Worm (Caenorhabditis elegans) whole organism, young adult: Measurements from ENCODE around the gene F22B8.3.

Experiments used
- D2030.7 ChIP-seq: fragments of 200-800 bp; sonication (Bioruptor generic); IDR thresholded peaks from 2 replicates; pipeline ENCODE4 v1.3.6; 2022; ENCODE audit warnings: missing genetic modification reagents, missing genetic modification characterization, missing compliant biosample characterization
- Y53F4B.3 ChIP-seq: fragments of 200-800 bp; sonication (Bioruptor generic); IDR thresholded peaks from 2 replicates; pipeline ENCODE4 v1.3.6; 2022; ENCODE audit warnings: missing genetic modification reagents, missing genetic modification characterization, missing compliant biosample characterization
- Y79H2A.3 ChIP-seq: fragments of 200-800 bp; sonication (Bioruptor generic); conservative IDR thresholded peaks from 2 replicates; pipeline ENCODE4 v1.3.6; 2022; ENCODE audit warnings: missing genetic modification reagents, missing genetic modification characterization, missing compliant biosample characterization
- atf-7 ChIP-seq: sonication (generic microtip); optimal IDR thresholded peaks from 2 replicates; lab custom pipeline; 2017; ENCODE audit warnings: mild to moderate bottlenecking, missing genetic modification characterization, missing compliant biosample characterization
- bed-2 ChIP-seq: fragments of 200-800 bp; sonication (Bioruptor generic); IDR thresholded peaks from 2 replicates; pipeline ENCODE4 v1.3.6; 2022; ENCODE audit warnings: missing genetic modification reagents, missing genetic modification characterization, missing compliant biosample characterization
- ccch-3 ChIP-seq: fragments of 200-800 bp; sonication (Bioruptor generic); optimal IDR thresholded peaks from 2 replicates; lab custom pipeline; 2018; ENCODE audit warnings: mild to moderate bottlenecking, missing genetic modification characterization, missing compliant biosample characterization
- ceh-58 ChIP-seq: fragments of 200-800 bp; sonication (Bioruptor generic); IDR thresholded peaks from 2 replicates; pipeline ENCODE4 v1.3.6; 2022; ENCODE audit warnings: missing genetic modification characterization, missing compliant biosample characterization
- dox-1 ChIP-seq: fragments of 200-800 bp; sonication (Bioruptor generic); IDR thresholded peaks from 2 replicates; pipeline ENCODE4 v1.3.6; 2022; ENCODE audit warnings: missing genetic modification reagents, missing genetic modification characterization, missing compliant biosample characterization
- egl-18 ChIP-seq: fragments of 200-800 bp; sonication (Bioruptor generic); IDR thresholded peaks from 2 replicates; pipeline ENCODE4 v1.3.6; 2022; ENCODE audit warnings: missing genetic modification reagents, missing genetic modification characterization, missing compliant biosample characterization
- egrh-3 ChIP-seq: fragments of 200-800 bp; sonication (Bioruptor generic); IDR thresholded peaks from 2 replicates; pipeline ENCODE4 v1.3.6; 2022; ENCODE audit warnings: missing genetic modification reagents, missing genetic modification characterization, missing compliant biosample characterization
- ekl-4 ChIP-seq: fragments of 200-800 bp; sonication (Bioruptor generic); IDR thresholded peaks from 2 replicates; pipeline ENCODE4 v1.3.6; 2022; ENCODE audit warnings: missing genetic modification reagents, missing genetic modification characterization, missing compliant biosample characterization
- hrde-1 ChIP-seq: sonication (generic microtip); optimal IDR thresholded peaks from 2 replicates; lab custom pipeline; 2016; ENCODE audit warnings: missing genetic modification characterization, mild to moderate bottlenecking, missing compliant biosample characterization, moderate library complexity, missing genotype, missing genetic modification reagents, borderline replicate concordance
- hsf-1 ChIP-seq: fragments of 200-800 bp; sonication (Bioruptor generic); IDR thresholded peaks from 2 replicates; pipeline ENCODE4 v1.3.6; 2022; ENCODE audit warnings: missing genetic modification reagents, missing genetic modification characterization, missing compliant biosample characterization
- lag-1 ChIP-seq: fragments of 200-800 bp; sonication (Bioruptor generic); IDR thresholded peaks from 2 replicates; pipeline ENCODE4 v1.3.6; 2022; ENCODE audit warnings: missing genetic modification reagents, missing genetic modification characterization, missing compliant biosample characterization
- lin-35 ChIP-seq, 3 experiments: fragments of 150-350 bp in 2 of 3; sonication (generic microtip) in 1 of 3; optimal IDR thresholded peaks; 2 replicates each; lab custom pipeline; 2014 to 2018; ENCODE audit warnings: missing biosample characterization in 3 of 3, missing genetic modification characterization in 3 of 3, missing genetic modification reagents in 3 of 3
- lsl-1 ChIP-seq: fragments of 200-800 bp; sonication (Bioruptor generic); optimal IDR thresholded peaks from 2 replicates; lab custom pipeline; 2018; ENCODE audit warnings: mild to moderate bottlenecking, missing genetic modification characterization, moderate library complexity, missing compliant biosample characterization
- mxl-1 ChIP-seq: sonication (generic microtip); optimal IDR thresholded peaks from 2 replicates; lab custom pipeline; 2016; ENCODE audit warnings: missing genetic modification characterization, missing compliant biosample characterization
- nfya-2 ChIP-seq: fragments of 200-800 bp; sonication (Bioruptor generic); IDR thresholded peaks from 2 replicates; pipeline ENCODE4 v1.3.6; 2022; ENCODE audit warnings: missing genetic modification reagents, missing genetic modification characterization, missing compliant biosample characterization
- nfyb-1 ChIP-seq: fragments of 200-800 bp; sonication (Bioruptor generic); IDR thresholded peaks from 2 replicates; pipeline ENCODE4 v1.3.6; 2022; ENCODE audit warnings: missing genetic modification reagents, missing genetic modification characterization, missing compliant biosample characterization
- nhr-80 ChIP-seq: sonication (generic microtip); optimal IDR thresholded peaks from 2 replicates; lab custom pipeline; 2016; ENCODE audit warnings: missing genetic modification characterization, missing compliant biosample characterization
- nhr-90 ChIP-seq: sonication (generic microtip); optimal IDR thresholded peaks from 2 replicates; lab custom pipeline; 2016; ENCODE audit warnings: missing genotype, mild to moderate bottlenecking, missing genetic modification characterization, missing compliant biosample characterization
- pbrm-1 ChIP-seq: fragments of 200-800 bp; sonication (Bioruptor generic); IDR thresholded peaks from 2 replicates; pipeline ENCODE4 v1.3.6; 2022; ENCODE audit warnings: missing genetic modification reagents, missing genetic modification characterization, missing compliant biosample characterization
- sea-2 ChIP-seq: fragments of 200-800 bp; sonication (Bioruptor generic); IDR thresholded peaks from 2 replicates; pipeline ENCODE4 v1.3.6; 2022; ENCODE audit warnings: missing genetic modification characterization, missing compliant biosample characterization
- somi-1 ChIP-seq: fragments of 200-800 bp; sonication (Bioruptor generic); optimal IDR thresholded peaks from 2 replicates; lab custom pipeline; 2018; ENCODE audit warnings: mild to moderate bottlenecking, missing genetic modification characterization, missing compliant biosample characterization
- tbp1 ChIP-seq: fragments of 200-800 bp; sonication (Bioruptor generic); optimal IDR thresholded peaks from 2 replicates; lab custom pipeline; 2018; ENCODE audit warnings: mild to moderate bottlenecking, missing genetic modification characterization, missing compliant biosample characterization
- unc-130 ChIP-seq: sonication (generic microtip); optimal IDR thresholded peaks from 2 replicates; lab custom pipeline; 2016; ENCODE audit warnings: missing genetic modification reagents, missing genetic modification characterization, missing compliant biosample characterization
- zim-3 ChIP-seq: sonication (generic microtip); optimal IDR thresholded peaks from 2 replicates; lab custom pipeline; 2017; ENCODE audit warnings: mild to moderate bottlenecking, missing genetic modification characterization, moderate library complexity, missing compliant biosample characterization
- ztf-25 ChIP-seq: fragments of 200-800 bp; sonication (Bioruptor generic); IDR thresholded peaks from 2 replicates; pipeline ENCODE4 v1.3.6; 2022; ENCODE audit warnings: missing genetic modification reagents, missing genetic modification characterization, missing compliant biosample characterization

Gene F22B8.3

DNA sequence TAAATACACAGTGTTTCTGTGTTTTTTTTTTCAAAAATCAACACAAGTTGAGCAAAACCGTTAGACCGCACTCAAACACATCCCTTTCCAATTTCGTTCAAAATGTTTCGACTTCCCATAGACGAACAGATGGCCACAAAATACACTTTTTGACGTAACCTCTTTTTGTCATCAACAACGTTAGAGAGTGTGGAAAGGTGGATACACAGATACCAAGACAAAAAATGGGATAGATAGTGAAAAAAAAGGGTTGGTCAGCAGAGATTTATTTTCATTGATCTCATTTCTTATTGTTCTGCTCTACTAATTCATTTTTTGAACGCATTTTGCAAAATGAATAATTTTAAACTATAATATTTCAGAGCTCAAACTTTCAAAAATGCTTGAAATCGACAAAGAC is 4.1 kb downstream of the F22B8.3 start:
- TF ChIP-seq hrde-1 (tag; lab: Kevin White, UChicago) (no peak), ccch-3 (no peak), lsl-1 (no peak), lag-1 (GFP tag; lab: Robert Waterston, UW) (no peak), D2030.7 (GFP tag; lab: Robert Waterston, UW) (no peak), ztf-25 (no peak), mxl-1 (no peak), egl-18 (GFP tag; lab: Robert Waterston, UW) (no peak)

DNA sequence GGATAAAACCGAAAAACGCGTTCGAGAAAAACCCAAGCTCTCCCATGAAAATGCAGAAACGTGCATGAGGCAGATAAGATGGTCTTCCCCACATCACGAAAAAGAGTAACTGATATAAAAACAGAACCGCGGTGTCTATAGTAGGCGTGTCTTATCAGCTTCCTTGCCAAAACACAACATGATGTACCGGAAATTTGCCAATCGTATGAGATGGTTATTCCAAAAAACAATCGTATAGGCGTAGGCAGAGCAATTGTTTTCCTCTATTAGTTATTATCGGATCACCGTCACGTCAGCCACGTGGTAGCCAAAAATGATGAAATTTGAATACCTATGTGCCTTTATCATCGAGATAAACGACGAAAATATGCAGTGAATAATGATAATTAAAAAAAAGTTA is 8.7 kb downstream of the F22B8.3 start, which contains the start of gene str-7:
TSS of gene str-7 (minus strand) at position 101 of the 400 bp plus-strand sequence.
- TF ChIP-seq tbp1 (GFP tag; lab: Kevin White, UChicago), result no peak
- no peak for TF ChIP-seq atf-7 (tag; lab: Kevin White, UChicago)
- no peak for TF ChIP-seq somi-1 (GFP tag; lab: Kevin White, UChicago)
- no peak for TF ChIP-seq ekl-4 (GFP tag; lab: Robert Waterston, UW)
- TF ChIP-seq nfyb-1 (GFP tag; lab: Robert Waterston, UW), result no peak
- TF ChIP-seq nhr-80 (tag; lab: Kevin White, UChicago), result no peak
- no peak for TF ChIP-seq lin-35 (GFP tag; optimal IDR thresholded peaks at IDR 0.05; lab: Kevin White, UChicago)
- TF ChIP-seq sea-2 (GFP tag; lab: Robert Waterston, UW), result no peak

DNA sequence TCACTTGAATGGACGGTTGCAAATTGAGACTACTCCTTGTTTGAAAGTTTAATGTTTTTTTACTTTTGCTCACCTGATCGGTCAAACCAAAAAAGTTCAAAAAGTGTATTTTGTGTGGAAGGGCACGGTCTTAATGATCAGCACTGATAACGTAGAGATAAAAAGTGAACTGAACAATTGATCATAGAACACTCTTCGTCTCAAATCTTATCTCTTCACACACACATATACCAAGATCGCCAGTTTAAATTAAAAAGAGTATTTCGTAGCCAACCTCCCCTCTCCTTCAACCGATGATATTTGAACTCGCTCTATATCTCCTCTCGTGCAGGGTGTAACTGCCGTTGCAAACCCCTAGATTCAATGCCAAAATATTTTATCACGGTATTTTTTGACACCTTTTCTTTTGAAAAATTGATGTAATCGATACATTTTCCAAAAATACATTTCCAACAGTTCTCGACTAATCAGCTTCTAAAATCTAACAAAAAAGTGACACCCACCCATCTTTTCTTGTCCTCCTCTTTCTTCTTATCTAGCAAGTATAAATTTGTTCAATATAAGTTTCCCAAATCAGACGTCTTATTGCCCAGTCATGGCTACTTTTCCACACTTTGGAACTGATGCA is 9.4 kb downstream of the F22B8.3 start, which contains the start of gene cth-1:
TSS of gene cth-1 (plus strand) at position 578 of the 628 bp plus-strand sequence.
- TF ChIP-seq nhr-80 (tag; lab: Kevin White, UChicago) (peak; percentile 68), Y53F4B.3 (GFP tag; lab: Robert Waterston, UW) (no peak)

DNA sequence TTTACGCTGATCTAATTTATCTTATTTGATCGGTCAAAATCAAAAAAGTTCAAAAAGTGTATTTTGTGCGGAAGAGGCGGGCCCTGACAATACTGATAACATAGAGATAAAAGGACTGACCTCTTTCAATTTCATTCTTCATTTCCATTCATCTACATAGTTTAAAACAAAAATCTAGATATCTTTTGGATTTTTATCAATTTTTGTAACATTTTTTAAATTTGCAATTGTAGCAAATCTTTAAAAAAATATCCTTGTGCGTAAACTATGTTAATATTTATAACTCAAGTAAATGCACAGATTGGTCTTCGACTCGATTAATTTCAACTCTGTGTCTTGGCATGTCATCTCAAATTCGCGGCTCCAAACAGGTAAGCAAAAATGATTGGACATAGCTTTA is 12.8 kb downstream of the F22B8.3 start, which contains the start of gene argk-1:
TSS of gene argk-1 (plus strand) at position 301 of the 400 bp plus-strand sequence.
- no peak for TF ChIP-seq hsf-1 (GFP tag; lab: Robert Waterston, UW)
- no peak for TF ChIP-seq nhr-90 (tag; lab: Kevin White, UChicago)
- no peak for TF ChIP-seq bed-2 (GFP tag; lab: Robert Waterston, UW)
- no peak for TF ChIP-seq egrh-3 (GFP tag; lab: Robert Waterston, UW)
- TF ChIP-seq D2030.7 (GFP tag; lab: Robert Waterston, UW), result no peak
- no peak for TF ChIP-seq unc-130 (GFP tag; lab: Kevin White, UChicago)
- TF ChIP-seq Y79H2A.3 (GFP tag; lab: Robert Waterston, UW), result no peak
- TF ChIP-seq pbrm-1 (GFP tag; lab: Robert Waterston, UW), result no peak

DNA sequence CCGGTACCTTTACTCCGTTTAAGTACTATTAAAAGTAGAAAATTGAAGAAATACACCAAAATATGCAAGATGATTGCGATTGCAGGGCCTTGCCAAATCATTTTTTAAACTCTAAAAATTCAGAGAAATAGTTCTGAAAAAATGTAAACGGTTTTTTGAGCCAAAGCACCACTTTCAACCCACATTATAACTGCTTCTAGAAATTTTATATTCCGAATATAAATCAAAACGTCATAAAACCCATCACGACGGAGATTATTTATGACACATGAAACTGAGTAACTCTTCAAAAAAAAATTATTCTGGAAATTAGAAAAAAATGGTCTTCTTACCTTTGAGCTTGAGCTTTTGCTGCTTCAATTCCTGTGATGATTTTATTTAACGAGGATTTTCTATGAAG is 23.5 kb downstream of the F22B8.3 start, which contains the start of gene srxa-16:
TSS of gene srxa-16 (minus strand) at position 101 of the 400 bp plus-strand sequence.
- no peak for TF ChIP-seq zim-3 (tag; lab: Kevin White, UChicago)

- no peak for TF ChIP-seq D2030.7 (GFP tag; lab: Robert Waterston, UW)
- no peak for TF ChIP-seq unc-130 (GFP tag; lab: Kevin White, UChicago)
- TF ChIP-seq dox-1 (GFP tag; lab: Robert Waterston, UW), result no peak
- no peak for TF ChIP-seq nfya-2 (GFP tag; lab: Robert Waterston, UW)
- no peak for TF ChIP-seq ceh-58 (GFP tag; lab: Robert Waterston, UW)
Measured at ce11 chrV:16115381-16115780, 24.6 kb downstream of the F22B8.3 start, which contains the start of gene str-25. Gene str-25 (plus strand): TSS chrV:16115681.
